Fruit fly (Drosophila melanogaster): ENCODE measurements around the gene dsh.

Gene dsh

dm6 chrX:11350505-11351327 is 5.0 kb upstream of the dsh start, which contains the start of gene CG1737 (continued):
- TF ChIP-seq CG12071 (GFP tag; optimal IDR thresholded peaks at IDR 0.05) (no peak), CG15514 (GFP tag; optimal IDR thresholded peaks at IDR 0.05) (peak; percentile 74), chn (GFP tag; optimal IDR thresholded peaks at IDR 0.05) (no peak), vvl (GFP tag; IDR thresholded peaks at IDR 0.05) (peak; percentile 10; the same call in 1 of the 2 replicates), CG17385 (GFP tag; optimal IDR thresholded peaks at IDR 0.05) (peak; percentile 15), unc-4 (GFP tag; IDR thresholded peaks at IDR 0.05; ENCODE audit: partially characterized antibody) (no peak; the same call in 1 of the 2 replicates), Sry-β (GFP tag; optimal IDR thresholded peaks at IDR 0.05) (no peak), Gsc (GFP tag; IDR thresholded peaks at IDR 0.05) (no peak), CG6254 (GFP tag; optimal IDR thresholded peaks at IDR 0.05) (no peak), chif (GFP tag; optimal IDR thresholded peaks at IDR 0.05) (peak in 1 of 2 experiments; percentile 9), az2 (GFP tag; optimal IDR thresholded peaks at IDR 0.05) (no peak), CG31388 (GFP tag; optimal IDR thresholded peaks at IDR 0.05) (no peak), CG11696 (GFP tag; IDR thresholded peaks at IDR 0.05) (no peak), CG18619 (GFP tag; optimal IDR thresholded peaks at IDR 0.05) (peak; percentile 3), Adf1 (GFP tag; IDR thresholded peaks at IDR 0.05) (no peak), Lpt (GFP tag; optimal IDR thresholded peaks at IDR 0.05) (no peak), CG2875 (GFP tag; optimal IDR thresholded peaks at IDR 0.05) (no peak), NC2α (GFP tag; optimal IDR thresholded peaks at IDR 0.05) (no peak), ara (GFP tag; IDR thresholded peaks at IDR 0.05) (no peak), E2f2 (GFP tag; IDR thresholded peaks at IDR 0.05) (peak; percentile 37; the same call in 1 of the 2 replicates), Dbx (GFP tag; IDR thresholded peaks at IDR 0.05) (no peak), CG10147 (GFP tag; optimal IDR thresholded peaks at IDR 0.05) (no peak), pfk (GFP tag; optimal IDR thresholded peaks at IDR 0.05) (no peak), sens-2 (GFP tag; IDR thresholded peaks at IDR 0.05) (no peak), Fer1 (GFP tag; optimal IDR thresholded peaks at IDR 0.05) (peak; percentile 19), cad (GFP tag; optimal IDR thresholded peaks at IDR 0.05) (no peak), CG9876 (GFP tag; optimal IDR thresholded peaks at IDR 0.05) (no peak), lmd (GFP tag; IDR thresholded peaks at IDR 0.05) (no peak), zfh1 (GFP tag; IDR thresholded peaks at IDR 0.05) (no peak), CG14667 (GFP tag; IDR thresholded peaks at IDR 0.05) (no peak), Eip74EF (GFP tag; optimal IDR thresholded peaks at IDR 0.05) (no peak), p53 (GFP tag; optimal IDR thresholded peaks at IDR 0.05) (no peak), Vsx1 (GFP tag; optimal IDR thresholded peaks at IDR 0.05) (no peak), D19B (GFP tag; optimal IDR thresholded peaks at IDR 0.05) (no peak), crc (GFP tag; optimal IDR thresholded peaks at IDR 0.05) (no peak), Meics (GFP tag; optimal IDR thresholded peaks at IDR 0.05) (peak; percentile 14), CG13287 (GFP tag; IDR thresholded peaks at IDR 0.05; ENCODE audit: partially characterized antibody) (no peak; the same call in 1 of the 2 replicates), CG6813 (GFP tag; optimal IDR thresholded peaks at IDR 0.05) (no peak), PHDP (tag; optimal IDR thresholded peaks at IDR 0.05) (no peak), nerfin-2 (GFP tag; IDR thresholded peaks at IDR 0.05; ENCODE audit: partially characterized antibody) (no peak), CG18599 (GFP tag; optimal IDR thresholded peaks at IDR 0.05) (peak; percentile 55), CG7271 (tag; optimal IDR thresholded peaks at IDR 0.05) (no peak), CG3065 (GFP tag; optimal IDR thresholded peaks at IDR 0.05) (no peak), Dip2 (GFP tag; IDR thresholded peaks at IDR 0.05) (no peak), nau (GFP tag; optimal IDR thresholded peaks at IDR 0.05) (no peak), dpn (GFP tag; optimal IDR thresholded peaks at IDR 0.05) (no peak), CG12155 (GFP tag; optimal IDR thresholded peaks at IDR 0.05) (no peak), wek (GFP tag; optimal IDR thresholded peaks at IDR 0.05) (no peak), CG15696 (tag; optimal IDR thresholded peaks at IDR 0.05) (no peak)

Measured in whole organism, embryonic.